Worm (Caenorhabditis elegans) whole organism, L4 larva: Measurements from ENCODE around the gene cisd-3.1.

Experiments used
- F37D6.2 ChIP-seq: sonication (generic microtip); optimal IDR thresholded peaks from 2 replicates; lab custom pipeline; 2016; ENCODE audit warnings: mild to moderate bottlenecking, missing genetic modification characterization, missing compliant biosample characterization
- F49E8.2 ChIP-seq: sonication (generic microtip); optimal IDR thresholded peaks from 2 replicates; lab custom pipeline; 2016; ENCODE audit warnings: missing compliant biosample characterization, mild to moderate bottlenecking, missing genetic modification characterization, borderline replicate concordance
- R02D3.7 ChIP-seq: fragments of 150-350 bp; sonication (generic microtip); optimal IDR thresholded peaks from 3 replicates; lab custom pipeline; 2014; ENCODE audit warnings: missing biosample characterization, missing genetic modification characterization
- aha-1 ChIP-seq: fragments of 150-350 bp; peaks from one replicate; lab custom pipeline; 2014; ENCODE audit warnings: missing biosample characterization, missing genetic modification characterization
- ama-1 ChIP-seq: fragments of 150-350 bp; optimal IDR thresholded peaks from 2 replicates; lab custom pipeline; 2014; ENCODE audit warnings: inconsistent platforms, mixed read lengths
- arid-1 ChIP-seq: fragments of 200-800 bp; sonication (Bioruptor generic); conservative IDR thresholded peaks from 2 replicates; pipeline ENCODE4 v1.3.6; 2022; ENCODE audit warnings: missing genetic modification reagents, missing genetic modification characterization, missing compliant biosample characterization
- ceh-20 ChIP-seq: fragments of 200-800 bp; sonication (Bioruptor generic); IDR thresholded peaks from 2 replicates; pipeline ENCODE4 v1.3.6; 2022; ENCODE audit warnings: missing genetic modification reagents, missing genetic modification characterization, missing compliant biosample characterization
- ceh-82 ChIP-seq: sonication (generic microtip); optimal IDR thresholded peaks from 2 replicates; lab custom pipeline; 2017; ENCODE audit warnings: missing biosample characterization, missing genetic modification characterization
- ctbp-1 ChIP-seq: fragments of 200-800 bp; sonication (Bioruptor generic); IDR thresholded peaks from 2 replicates; pipeline ENCODE4 v1.3.6; 2022; ENCODE audit warnings: missing genetic modification reagents, missing genetic modification characterization, missing compliant biosample characterization
- daf-16 ChIP-seq, 3 experiments: sonication (generic microtip); optimal IDR thresholded peaks; 2 replicates each; lab custom pipeline; 2016 to 2017; ENCODE audit warnings: missing genetic modification characterization in 3 of 3, missing genetic modification reagents in 3 of 3, mild to moderate bottlenecking in 2 of 3, missing compliant biosample characterization in 2 of 3, missing biosample characterization in 1 of 3, moderate library complexity in 1 of 3
- dmd-6 ChIP-seq: fragments of 200-800 bp; sonication (Bioruptor generic); IDR thresholded peaks from 2 replicates; pipeline ENCODE4 v1.3.6; 2022; ENCODE audit warnings: missing genetic modification reagents, missing genetic modification characterization, missing compliant biosample characterization
- dve-1 ChIP-seq: sonication (generic microtip); optimal IDR thresholded peaks from 2 replicates; lab custom pipeline; 2017; ENCODE audit warnings: antibody characterized with exemption, mild to moderate bottlenecking, missing genetic modification characterization, missing compliant biosample characterization; ENCODE audit not compliant: insufficient read depth
- egl-27 ChIP-seq: sonication (generic microtip); optimal IDR thresholded peaks from 3 replicates; lab custom pipeline; 2017; ENCODE audit warnings: missing biosample characterization, missing genetic modification reagents, missing genetic modification characterization
- fkh-10 ChIP-seq: fragments of 150-350 bp; optimal IDR thresholded peaks from 2 replicates; lab custom pipeline; 2014; ENCODE audit warnings: missing biosample characterization, missing genetic modification reagents, missing genetic modification characterization
- hif-1 ChIP-seq, 2 experiments: sonication (generic microtip); optimal IDR thresholded peaks; 2 replicates each; lab custom pipeline; 2016 to 2017; ENCODE audit warnings: missing compliant biosample characterization in 2 of 2, missing genetic modification characterization in 2 of 2, missing genetic modification reagents in 2 of 2, missing genotype in 2 of 2, mild to moderate bottlenecking in 1 of 2
- hlh-11 ChIP-seq: fragments of 200-800 bp; sonication (Bioruptor generic); optimal IDR thresholded peaks from 2 replicates; lab custom pipeline; 2018; ENCODE audit warnings: mild to moderate bottlenecking, missing genetic modification characterization, missing compliant biosample characterization
- hlh-30 ChIP-seq: sonication (generic microtip); optimal IDR thresholded peaks from 2 replicates; lab custom pipeline; 2017; ENCODE audit warnings: antibody characterized with exemption, mild to moderate bottlenecking, missing genetic modification characterization, missing compliant biosample characterization; ENCODE audit not compliant: insufficient read depth
- hmg-1.1 ChIP-seq: fragments of 200-800 bp; sonication (Bioruptor generic); IDR thresholded peaks from 2 replicates; pipeline ENCODE4 v1.3.6; 2022; ENCODE audit warnings: missing genetic modification reagents, missing genetic modification characterization, missing compliant biosample characterization
- lim-7 ChIP-seq: fragments of 200-800 bp; sonication (Bioruptor generic); IDR thresholded peaks from 2 replicates; pipeline ENCODE4 v1.3.6; 2022; ENCODE audit warnings: missing genetic modification characterization, missing compliant biosample characterization
- lin-29 ChIP-seq: fragments of 200-800 bp; sonication (Bioruptor generic); IDR thresholded peaks from 2 replicates; pipeline ENCODE4 v1.3.6; 2022; ENCODE audit warnings: missing genetic modification reagents, missing genetic modification characterization, missing compliant biosample characterization
- lir-3 ChIP-seq: sonication (generic microtip); optimal IDR thresholded peaks from 2 replicates; lab custom pipeline; 2016; ENCODE audit warnings: mild to moderate bottlenecking, missing genetic modification characterization, missing compliant biosample characterization
- lsy-2 ChIP-seq, 2 experiments: fragments of 150-350 bp in 1 of 2; sonication (generic microtip) in 1 of 2; optimal IDR thresholded peaks; 2 replicates each; lab custom pipeline; 2014 to 2017; ENCODE audit warnings: missing biosample characterization in 2 of 2, missing genetic modification characterization in 2 of 2
- madf-9 ChIP-seq: fragments of 200-800 bp; sonication (Bioruptor generic); conservative IDR thresholded peaks from 2 replicates; pipeline ENCODE4 v1.3.6; 2022; ENCODE audit warnings: missing genetic modification reagents, missing genetic modification characterization, missing compliant biosample characterization
- mdl-1 ChIP-seq, 2 experiments: fragments of 150-350 bp in 1 of 2; sonication (generic microtip) in 1 of 2; optimal IDR thresholded peaks; 2 replicates each; lab custom pipeline; 2014 to 2017; ENCODE audit warnings: missing biosample characterization in 2 of 2, missing genetic modification characterization in 2 of 2
- mdt-29 ChIP-seq: fragments of 200-800 bp; sonication (Bioruptor generic); IDR thresholded peaks from 2 replicates; pipeline ENCODE4 v1.3.6; 2022; ENCODE audit warnings: missing genetic modification reagents, missing genetic modification characterization, missing compliant biosample characterization
- mep-1 ChIP-seq: fragments of 150-350 bp; sonication (generic microtip); optimal IDR thresholded peaks from 3 replicates; lab custom pipeline; 2014; ENCODE audit warnings: missing biosample characterization, missing genetic modification characterization
- mes-2 ChIP-seq: sonication (generic microtip); optimal IDR thresholded peaks from 2 replicates; lab custom pipeline; 2016; ENCODE audit warnings: missing genotype, mild to moderate bottlenecking, missing genetic modification characterization, missing compliant biosample characterization; ENCODE audit not compliant: poor library complexity, severe bottlenecking
- mxl-3 ChIP-seq: fragments of 200-800 bp; sonication (Bioruptor generic); optimal IDR thresholded peaks from 2 replicates; lab custom pipeline; 2018; ENCODE audit warnings: mild to moderate bottlenecking, missing genetic modification characterization, missing compliant biosample characterization
- nhr-11 ChIP-seq: fragments of 150-350 bp; optimal IDR thresholded peaks from 2 replicates; lab custom pipeline; 2014; ENCODE audit warnings: missing biosample characterization, missing genetic modification characterization
- nhr-111 ChIP-seq: fragments of 200-800 bp; sonication (Bioruptor generic); optimal IDR thresholded peaks from 2 replicates; lab custom pipeline; 2018; ENCODE audit warnings: mild to moderate bottlenecking, missing genetic modification characterization, missing compliant biosample characterization
- nhr-28 ChIP-seq: fragments of 150-350 bp; optimal IDR thresholded peaks from 2 replicates; lab custom pipeline; 2014; ENCODE audit warnings: missing biosample characterization, missing genetic modification characterization
- nhr-42 ChIP-seq: fragments of 200-800 bp; sonication (Bioruptor generic); IDR thresholded peaks from 2 replicates; pipeline ENCODE4 v1.3.6; 2022; ENCODE audit warnings: missing genetic modification characterization, missing compliant biosample characterization
- nhr-48 ChIP-seq: sonication (generic microtip); optimal IDR thresholded peaks from 2 replicates; lab custom pipeline; 2016; ENCODE audit warnings: mild to moderate bottlenecking, missing genetic modification characterization, missing compliant biosample characterization
- nhr-6 ChIP-seq: fragments of 150-350 bp; optimal IDR thresholded peaks from 2 replicates; lab custom pipeline; 2014; ENCODE audit warnings: missing biosample characterization, missing genetic modification characterization
- pha-4 ChIP-seq, 2 experiments: fragments of 150-350 bp in 1 of 2; fragments of 200-800 bp in 1 of 2; sonication (Bioruptor generic) in 1 of 2; IDR thresholded peaks in 1 of 2; optimal IDR thresholded peaks in 1 of 2; 2 replicates each; pipeline versions ENCODE4 v1.3.6 to Lab custom; 2014 to 2022; ENCODE audit warnings: missing genetic modification characterization in 2 of 2, missing genetic modification reagents in 2 of 2, missing biosample characterization in 1 of 2, missing compliant biosample characterization in 1 of 2
- rbr-2 ChIP-seq: sonication (generic microtip); optimal IDR thresholded peaks from 2 replicates; lab custom pipeline; 2016; ENCODE audit warnings: missing genotype, missing genetic modification characterization, missing compliant biosample characterization
- sdz-12 ChIP-seq: fragments of 200-800 bp; sonication (Bioruptor generic); optimal IDR thresholded peaks from 2 replicates; lab custom pipeline; 2018; ENCODE audit warnings: mild to moderate bottlenecking, missing genetic modification characterization, missing compliant biosample characterization
- unc-130 ChIP-seq: sonication (generic microtip); optimal IDR thresholded peaks from 2 replicates; lab custom pipeline; 2016; ENCODE audit warnings: missing genetic modification reagents, missing genetic modification characterization, missing compliant biosample characterization

The cisd-3.1 gene

DNA sequence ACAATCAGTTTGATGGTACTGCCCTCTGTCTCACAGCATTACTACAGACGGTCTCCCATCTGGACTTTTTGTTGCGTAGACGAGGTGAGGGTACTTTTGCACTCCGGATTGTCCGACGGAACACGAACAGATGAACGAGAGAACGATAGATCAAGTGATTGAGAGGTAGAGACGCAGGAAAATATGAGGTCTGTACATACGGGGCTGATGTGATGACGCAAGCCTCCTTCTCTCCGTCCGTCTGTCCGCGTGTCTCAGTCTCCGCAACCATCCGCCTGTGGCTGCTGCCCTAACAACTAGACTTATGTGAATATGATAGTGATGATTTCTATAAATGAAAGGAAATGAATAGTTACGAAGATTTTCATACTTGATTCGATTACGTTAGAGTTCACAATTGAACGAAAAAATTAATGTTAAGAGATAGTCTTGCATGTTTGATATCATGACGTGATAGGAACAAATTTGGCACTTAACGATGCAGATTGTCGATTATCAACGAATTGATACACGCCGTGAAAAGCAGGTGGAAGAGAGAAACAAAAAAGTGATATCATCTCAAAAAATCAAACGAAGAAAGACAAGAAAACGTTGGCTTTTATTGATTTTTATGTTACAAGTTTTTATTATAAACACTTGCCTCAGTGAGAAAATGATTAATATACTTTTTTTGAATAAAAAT, 40.0 kb upstream of the cisd-3.1 start (continued):
- TF ChIP-seq mdl-1 (tag; optimal IDR thresholded peaks at IDR 0.05; lab: Kevin White, UChicago): peak; percentile 32 to 41
- no peak for TF ChIP-seq lin-29 (GFP tag; lab: Robert Waterston, UW)
- peak; percentile 74 for TF ChIP-seq nhr-28
- TF ChIP-seq R02D3.7 (tag; lab: Kevin White, UChicago): no peak
- peak; percentile 14; the same call in 1 of the 2 replicates for TF ChIP-seq ctbp-1
- no peak for TF ChIP-seq nhr-11 (tag; lab: Kevin White, UChicago)
- peak; percentile 28; the same call in 1 of the 2 replicates for TF ChIP-seq madf-9 (GFP tag; lab: Robert Waterston, UW)
- no peak for TF ChIP-seq ceh-82 (tag; lab: Kevin White, UChicago)
- no peak for TF ChIP-seq sdz-12 (GFP tag; lab: Kevin White, UChicago)
- no peak for TF ChIP-seq unc-130 (GFP tag; lab: Kevin White, UChicago)
- TF ChIP-seq, all 104 proteins: peak for 18

DNA sequence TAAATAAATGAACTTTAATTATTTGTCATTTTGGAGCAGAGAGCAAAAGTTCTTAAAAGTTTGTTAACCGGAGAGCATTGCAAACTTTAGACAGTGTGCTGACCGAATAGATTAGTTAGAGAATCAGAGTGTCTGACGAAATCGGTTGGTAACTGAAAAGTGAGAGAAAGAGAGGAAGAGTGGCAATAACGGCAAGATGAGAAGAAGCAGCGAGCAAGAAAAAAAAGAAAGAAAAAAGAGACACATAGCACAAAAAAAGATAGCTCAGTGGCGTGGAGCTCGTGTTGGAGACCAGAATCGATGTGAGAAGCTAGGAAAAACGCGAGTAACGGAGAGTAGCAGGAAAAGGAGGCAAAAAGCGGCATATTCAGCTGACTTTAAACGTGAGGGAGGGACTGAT, 38.3 kb upstream of the cisd-3.1 start:
- TF ChIP-seq ama-1 (lab: Kevin White, UChicago) (peak; percentile 78), fkh-10 (GFP tag; lab: Kevin White, UChicago) (peak; percentile 44), rbr-2 (tag; lab: Kevin White, UChicago) (peak; percentile 46), ceh-20 (GFP tag; lab: Robert Waterston, UW) (no peak), nhr-6 (tag; lab: Kevin White, UChicago) (peak; percentile 27), hmg-1.1 (GFP tag; lab: Robert Waterston, UW) (peak; percentile 47), ceh-82 (tag; lab: Kevin White, UChicago) (no peak), mdl-1 (tag; optimal IDR thresholded peaks at IDR 0.05; lab: Kevin White, UChicago) (peak in 1 of 2 experiments; percentile 71), mxl-3 (peak; percentile 3), hlh-30 (peak; percentile 60), aha-1 (peak; percentile 96), mep-1 (tag; lab: Kevin White, UChicago) (peak; percentile 68), nhr-11 (tag; lab: Kevin White, UChicago) (peak; percentile 49), hif-1 (tag; optimal IDR thresholded peaks at IDR 0.05; lab: Kevin White, UChicago) (peak in 1 of 2 experiments; percentile 28), nhr-28 (peak; percentile 51), nhr-48 (tag; lab: Kevin White, UChicago) (peak; percentile 21), egl-27 (tag; lab: Kevin White, UChicago) (no peak), hlh-11 (tag; lab: Kevin White, UChicago) (peak; percentile 51), lsy-2 (tag; optimal IDR thresholded peaks at IDR 0.05; lab: Kevin White, UChicago) (peak in 1 of 2 experiments; percentile 67), dve-1 (peak; percentile 27), F49E8.2 (tag; lab: Kevin White, UChicago) (no peak), sdz-12 (GFP tag; lab: Kevin White, UChicago) (no peak), nhr-111 (no peak), mes-2 (peak; percentile 32), dmd-6 (GFP tag; lab: Robert Waterston, UW) (peak; percentile 55), F37D6.2 (tag; lab: Kevin White, UChicago) (peak; percentile 6), pha-4 (GFP tag; IDR thresholded peaks at IDR 0.05; lab: Robert Waterston, UW) (peak; percentile 10; the same call in 1 of the 2 replicates), pha-4 (tag; optimal IDR thresholded peaks at IDR 0.05; lab: Kevin White, UChicago) (no peak), lim-7 (GFP tag; lab: Robert Waterston, UW) (no peak)

DNA sequence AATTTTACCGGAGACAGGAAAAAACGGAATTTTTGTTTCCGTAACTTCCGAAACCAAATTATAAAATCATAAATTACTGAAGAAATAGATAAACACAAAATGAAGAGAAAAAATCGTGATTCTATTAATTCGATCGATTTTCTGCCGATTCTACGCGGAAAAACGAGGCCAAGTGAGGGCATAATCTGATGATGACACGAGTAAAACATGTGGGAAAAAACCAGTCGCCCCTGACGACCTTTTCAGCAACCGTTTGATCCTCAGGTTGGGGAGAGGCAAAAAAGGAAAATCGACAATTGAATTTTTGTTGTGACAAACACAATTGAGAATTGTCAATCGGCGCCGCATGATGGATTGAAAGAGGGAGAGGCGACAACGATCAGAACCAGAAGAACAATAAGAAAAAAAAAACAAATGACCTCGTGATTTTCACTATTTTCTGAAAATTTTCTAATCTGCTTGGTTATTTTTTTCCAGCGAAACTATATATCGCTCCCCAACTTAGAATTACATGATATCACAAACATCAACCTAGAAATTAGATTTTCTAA, 37.7 kb upstream of the cisd-3.1 start:
- no peak for TF ChIP-seq daf-16 (GFP tag; optimal IDR thresholded peaks at IDR 0.05; lab: Kevin White, UChicago)
- peak; percentile 0 for TF ChIP-seq daf-16 (tag; optimal IDR thresholded peaks at IDR 0.05; lab: Kevin White, UChicago)
- TF ChIP-seq mxl-3: peak; percentile 39
- 0 out of 2 replicates have a peak, but pooled peaks have one; percentile 12 for TF ChIP-seq mdt-29 (GFP tag; lab: Robert Waterston, UW)
- no peak for TF ChIP-seq arid-1 (GFP tag; lab: Robert Waterston, UW)
- TF ChIP-seq nhr-42 (GFP tag; lab: Robert Waterston, UW): no peak
- peak; percentile 78 for TF ChIP-seq aha-1
- TF ChIP-seq lir-3: no peak
- TF ChIP-seq dmd-6 (GFP tag; lab: Robert Waterston, UW): peak; percentile 23; the same call in 1 of the 2 replicates
- TF ChIP-seq mdl-1 (tag; optimal IDR thresholded peaks at IDR 0.05; lab: Kevin White, UChicago): no peak
- TF ChIP-seq hlh-30: peak; percentile 56
